Fruit fly (Drosophila melanogaster) whole organism, prepupa: ENCODE measurements around the gene CG11889.

Experiments
- CG10631 ChIP-seq: fragments of 200-800 bp; sonication (Bioruptor generic); optimal IDR thresholded peaks from 2 replicates; lab custom pipeline; 2016; ENCODE audit warnings: missing biosample characterization, missing genetic modification characterization
- CG11294 ChIP-seq: fragments of 200-800 bp; sonication (Bioruptor generic); IDR thresholded peaks from 2 replicates; pipeline ENCODE4 v1.3.6; 2022; ENCODE audit warnings: missing biosample characterization, missing genetic modification characterization
- CG11762 ChIP-seq: fragments of 200-800 bp; sonication (Bioruptor generic); optimal IDR thresholded peaks from 3 replicates; lab custom pipeline; 2016; ENCODE audit warnings: missing biosample characterization, missing genetic modification characterization; ENCODE audit not compliant: insufficient read depth
- CG11902 ChIP-seq: fragments of 200-800 bp; sonication (Bioruptor generic); optimal IDR thresholded peaks from 3 replicates; lab custom pipeline; 2016; ENCODE audit warnings: missing biosample characterization, missing genetic modification characterization
- CG1621 ChIP-seq: fragments of 200-800 bp; sonication (Bioruptor generic); optimal IDR thresholded peaks from 3 replicates; lab custom pipeline; 2018; ENCODE audit warnings: missing biosample characterization, mild to moderate bottlenecking, missing genetic modification characterization
- CG16779 ChIP-seq: fragments of 200-800 bp; sonication (Bioruptor generic); optimal IDR thresholded peaks from 3 replicates; lab custom pipeline; 2017; ENCODE audit warnings: missing biosample characterization, mild to moderate bottlenecking, missing genetic modification characterization
- CG3032 ChIP-seq: fragments of 200-800 bp; optimal IDR thresholded peaks from 2 replicates; lab custom pipeline; 2019; ENCODE audit warnings: missing biosample characterization, mild to moderate bottlenecking, missing genetic modification characterization, moderate library complexity
- CG32006 ChIP-seq: fragments of 200-800 bp; sonication (Bioruptor generic); optimal IDR thresholded peaks from 3 replicates; lab custom pipeline; 2017; ENCODE audit warnings: missing biosample characterization, mild to moderate bottlenecking, missing genetic modification characterization
- CG4318 ChIP-seq: fragments of 200-800 bp; sonication (Bioruptor generic); optimal IDR thresholded peaks from 3 replicates; lab custom pipeline; 2017; ENCODE audit warnings: missing biosample characterization, mild to moderate bottlenecking, missing genetic modification characterization
- CG6163 ChIP-seq: fragments of 200-800 bp; sonication (Bioruptor generic); IDR thresholded peaks from 3 replicates; pipeline ENCODE4 v1.3.6; 2022; ENCODE audit warnings: missing biosample characterization, missing genetic modification characterization
- CG6276 ChIP-seq: fragments of 200-800 bp; sonication (Bioruptor generic); optimal IDR thresholded peaks from 2 replicates; lab custom pipeline; 2017; ENCODE audit warnings: missing biosample characterization, mild to moderate bottlenecking, missing genetic modification characterization
- CG6854 ChIP-seq: fragments of 200-800 bp; sonication (Bioruptor generic); optimal IDR thresholded peaks from 2 replicates; lab custom pipeline; 2017; ENCODE audit warnings: missing biosample characterization, mild to moderate bottlenecking, missing genetic modification characterization
- CG7368 ChIP-seq: fragments of 200-800 bp; sonication (Bioruptor generic); optimal IDR thresholded peaks from 3 replicates; lab custom pipeline; 2016; ENCODE audit warnings: missing biosample characterization, missing genetic modification characterization
- CG8319 ChIP-seq: fragments of 200-800 bp; sonication (Bioruptor generic); optimal IDR thresholded peaks from 3 replicates; lab custom pipeline; 2016; ENCODE audit warnings: missing biosample characterization, missing genetic modification characterization
- CG8632 ChIP-seq: fragments of 200-800 bp; sonication (Bioruptor generic); optimal IDR thresholded peaks from 3 replicates; lab custom pipeline; 2016; ENCODE audit warnings: missing biosample characterization, missing genetic modification characterization
- CG9139 ChIP-seq: fragments of 200-800 bp; sonication (Bioruptor generic); optimal IDR thresholded peaks from 3 replicates; lab custom pipeline; 2017; ENCODE audit warnings: missing biosample characterization, mild to moderate bottlenecking, missing genetic modification characterization
- Eip78C ChIP-seq: fragments of 200-800 bp; sonication (Bioruptor generic); peaks from one replicate; lab custom pipeline; 2016; ENCODE audit warnings: missing biosample characterization, missing genetic modification characterization
- Ets96B ChIP-seq: fragments of 200-800 bp; optimal IDR thresholded peaks from 2 replicates; lab custom pipeline; 2019; ENCODE audit warnings: missing biosample characterization, mild to moderate bottlenecking, missing genetic modification characterization, moderate library complexity
- Hr4 ChIP-seq: fragments of 200-800 bp; sonication (Bioruptor generic); optimal IDR thresholded peaks from 3 replicates; lab custom pipeline; 2016; ENCODE audit warnings: missing biosample characterization, missing genetic modification characterization
- Lpt ChIP-seq: fragments of 200-800 bp; sonication (Bioruptor generic); optimal IDR thresholded peaks from 3 replicates; lab custom pipeline; 2016; ENCODE audit warnings: missing biosample characterization, missing genetic modification characterization
- OdsH ChIP-seq: fragments of 200-800 bp; sonication (Bioruptor generic); optimal IDR thresholded peaks from 3 replicates; lab custom pipeline; 2016; ENCODE audit warnings: missing biosample characterization, missing genetic modification characterization
- Smox ChIP-seq: fragments of 200-800 bp; sonication (Bioruptor generic); optimal IDR thresholded peaks from 3 replicates; lab custom pipeline; 2016; ENCODE audit warnings: missing biosample characterization, missing genetic modification characterization
- acj6 ChIP-seq: fragments of 200-800 bp; sonication (Bioruptor generic); optimal IDR thresholded peaks from 3 replicates; lab custom pipeline; 2016; ENCODE audit warnings: missing biosample characterization, missing genetic modification characterization
- cyc ChIP-seq: fragments of 200-800 bp; sonication (Bioruptor generic); optimal IDR thresholded peaks from 3 replicates; lab custom pipeline; 2016; ENCODE audit warnings: missing biosample characterization, missing genetic modification characterization
- dsx ChIP-seq: fragments of 200-800 bp; optimal IDR thresholded peaks from 3 replicates; lab custom pipeline; 2019; ENCODE audit warnings: missing biosample characterization, mild to moderate bottlenecking, missing genetic modification characterization, moderate library complexity; ENCODE audit not compliant: poor library complexity, severe bottlenecking
- esn ChIP-seq: fragments of 200-800 bp; sonication (Bioruptor generic); optimal IDR thresholded peaks from 2 replicates; lab custom pipeline; 2016; ENCODE audit warnings: missing biosample characterization, mild to moderate bottlenecking, missing genetic modification characterization, moderate library complexity
- fd59A ChIP-seq: fragments of 200-800 bp; sonication (Bioruptor generic); optimal IDR thresholded peaks from 2 replicates; lab custom pipeline; 2017; ENCODE audit warnings: missing biosample characterization, mild to moderate bottlenecking, missing genetic modification characterization, missing genetic modification reagents
- fkh ChIP-seq: fragments of 200-800 bp; sonication (Bioruptor generic); optimal IDR thresholded peaks from 3 replicates; lab custom pipeline; 2017; ENCODE audit warnings: missing biosample characterization, mild to moderate bottlenecking, missing genetic modification characterization, moderate library complexity
- salr ChIP-seq, 2 experiments: fragments of 200-800 bp; sonication (Bioruptor generic); optimal IDR thresholded peaks; 3 replicates each; lab custom pipeline; 2016 to 2018; ENCODE audit warnings: missing biosample characterization in 2 of 2, missing genetic modification characterization in 2 of 2, mild to moderate bottlenecking in 1 of 2
- spab ChIP-seq: fragments of 200-800 bp; sonication (Bioruptor generic); optimal IDR thresholded peaks from 2 replicates; lab custom pipeline; 2017; ENCODE audit warnings: missing biosample characterization, mild to moderate bottlenecking, missing genetic modification characterization, missing genetic modification reagents
- svp ChIP-seq: fragments of 200-800 bp; sonication (Bioruptor generic); peaks from one replicate; lab custom pipeline; 2016; ENCODE audit warnings: missing biosample characterization, missing genetic modification characterization
- topi ChIP-seq: fragments of 200-800 bp; sonication (Bioruptor generic); optimal IDR thresholded peaks from 3 replicates; lab custom pipeline; 2016; ENCODE audit warnings: missing biosample characterization, missing genetic modification characterization
- vri ChIP-seq: fragments of 200-800 bp; sonication (Bioruptor generic); optimal IDR thresholded peaks from 3 replicates; lab custom pipeline; 2016; ENCODE audit warnings: missing biosample characterization, mild to moderate bottlenecking, missing genetic modification characterization

The CG11889 gene

dm6 chr3R:25297678-25298077 lies 27.7 kb downstream of the CG11889 start, which contains the start of gene CG31097:
Gene CG31097 (minus strand): TSS chr3R:25297778.
- TF ChIP-seq CG16779 (tag; lab: Kevin White, UChicago): no peak
- no peak for TF ChIP-seq acj6
- no peak for TF ChIP-seq CG11902
- TF ChIP-seq CG10631 (GFP tag; lab: Kevin White, UChicago): no peak
- no peak for TF ChIP-seq CG1621 (tag; lab: Kevin White, UChicago)
- no peak for TF ChIP-seq topi (GFP tag; lab: Kevin White, UChicago)
- TF ChIP-seq CG4318 (GFP tag; lab: Kevin White, UChicago): no peak
- no peak for TF ChIP-seq esn
- TF ChIP-seq Hr4 (GFP tag; lab: Kevin White, UChicago): no peak
- TF ChIP-seq dsx: no peak
- TF ChIP-seq CG9139 (GFP tag; lab: Kevin White, UChicago): no peak
- TF ChIP-seq CG8632 (GFP tag; lab: Kevin White, UChicago): no peak

dm6 chr3R:25299507-25299964 lies 29.5 kb downstream of the CG11889 start, which contains the start of gene CG31288:
Gene CG31288 (minus strand): TSS chr3R:25299557.
- TF ChIP-seq CG11762 (GFP tag; lab: Kevin White, UChicago) (no peak), fd59A (GFP tag; lab: Kevin White, UChicago) (no peak), CG11294 (GFP tag; lab: Robert Waterston, UW) (no peak), CG9139 (GFP tag; lab: Kevin White, UChicago) (no peak), CG6854 (GFP tag; lab: Kevin White, UChicago) (no peak), esn (no peak)

- TF ChIP-seq CG6276 (GFP tag; lab: Kevin White, UChicago): no peak
- TF ChIP-seq vri (GFP tag; lab: Kevin White, UChicago): peak; percentile 3
These were observed 30.6 kb downstream of the CG11889 start, which contains the start of gene CG13659 for dm6 chr3R:25300575-25300974. Gene CG13659 (plus strand): TSS chr3R:25300891.

dm6 chr3R:25302239-25302638 lies 32.2 kb downstream of the CG11889 start, which contains the start of gene CG31370:
Gene CG31370 (plus strand): TSS chr3R:25302464.
- TF ChIP-seq CG6163 (GFP tag; lab: Robert Waterston, UW): no peak
- TF ChIP-seq CG11762 (GFP tag; lab: Kevin White, UChicago): no peak
- TF ChIP-seq cyc (GFP tag; lab: Kevin White, UChicago): no peak
- TF ChIP-seq svp: no peak
- no peak for TF ChIP-seq OdsH

dm6 chr3R:25303857-25304440 lies 33.9 kb downstream of the CG11889 start, which contains the start of gene CG31436:
Gene CG31436 (plus strand): TSS chr3R:25304137.
- no peak for TF ChIP-seq Ets96B (tag; lab: Kevin White, UChicago)
- peak; percentile 97 for TF ChIP-seq svp
- TF ChIP-seq fkh (GFP tag; lab: Kevin White, UChicago): peak; percentile 45
- TF ChIP-seq, all 60 proteins: peak for 2

dm6 chr3R:25305822-25306544 lies 36.0 kb downstream of the CG11889 start:
- TF ChIP-seq fkh (GFP tag; lab: Kevin White, UChicago): peak; percentile 56
- peak; percentile 26 for TF ChIP-seq vri (GFP tag; lab: Kevin White, UChicago)
- no peak for TF ChIP-seq CG8632 (GFP tag; lab: Kevin White, UChicago)
- no peak for TF ChIP-seq CG11902

- TF ChIP-seq Smox (GFP tag; lab: Kevin White, UChicago): no peak
- no peak for TF ChIP-seq CG11762 (GFP tag; lab: Kevin White, UChicago)
- no peak for TF ChIP-seq Ets96B (tag; lab: Kevin White, UChicago)
- no peak for TF ChIP-seq CG8319
- TF ChIP-seq svp: no peak
- TF ChIP-seq esn: no peak
- no peak for TF ChIP-seq Eip78C (GFP tag; lab: Kevin White, UChicago)
- TF ChIP-seq dsx: no peak
- TF ChIP-seq salr (GFP tag; optimal IDR thresholded peaks at IDR 0.05; lab: Kevin White, UChicago): no peak
- no peak for TF ChIP-seq CG1621 (tag; lab: Kevin White, UChicago)
- TF ChIP-seq OdsH: no peak
- TF ChIP-seq CG6163 (GFP tag; lab: Robert Waterston, UW): no peak
- TF ChIP-seq CG7368 (GFP tag; lab: Kevin White, UChicago): no peak
- TF ChIP-seq fkh (GFP tag; lab: Kevin White, UChicago): no peak
- no peak for TF ChIP-seq CG32006 (GFP tag; lab: Kevin White, UChicago)
- no peak for TF ChIP-seq Lpt
- no peak for TF ChIP-seq CG3032 (tag; lab: Kevin White, UChicago)
- no peak for TF ChIP-seq spab (GFP tag; lab: Kevin White, UChicago)
- TF ChIP-seq fd59A (GFP tag; lab: Kevin White, UChicago): no peak
- TF ChIP-seq, all 60 proteins: peak for 0
These were observed 38.2 kb downstream of the CG11889 start, which contains the start of gene CG10550 for dm6 chr3R:25308228-25308627. Gene CG10550 (minus strand): TSS chr3R:25308391.
